Worm (Caenorhabditis elegans) whole organism, young adult: Measurements from ENCODE around the gene smim-14.
A peak's percentile ranks its signal among the peaks of the same experiment; 100 is the strongest.

Experiments
- B0035.1 ChIP-seq: sonication (generic microtip); optimal IDR thresholded peaks from 2 replicates; lab custom pipeline; 2016; ENCODE audit warnings: missing genetic modification characterization, mild to moderate bottlenecking, missing compliant biosample characterization, missing genotype, missing genetic modification reagents
- B0261.1 ChIP-seq: sonication (generic microtip); optimal IDR thresholded peaks from 2 replicates; lab custom pipeline; 2016; ENCODE audit warnings: mild to moderate bottlenecking, missing genetic modification characterization, moderate library complexity, missing compliant biosample characterization
- C06A6.2 ChIP-seq: fragments of 200-800 bp; sonication (Bioruptor generic); conservative IDR thresholded peaks from 2 replicates; pipeline ENCODE4 v1.3.6; 2022; ENCODE audit warnings: missing genetic modification characterization, missing compliant biosample characterization
- F10E7.11 ChIP-seq: sonication (generic microtip); optimal IDR thresholded peaks from 2 replicates; lab custom pipeline; 2017; ENCODE audit warnings: mild to moderate bottlenecking, missing genetic modification characterization, moderate library complexity, missing compliant biosample characterization
- F37B4.10 ChIP-seq: fragments of 200-800 bp; sonication (Bioruptor generic); IDR thresholded peaks from 2 replicates; pipeline ENCODE4 v1.3.6; 2022; ENCODE audit warnings: missing genetic modification characterization, missing compliant biosample characterization
- F39B2.1 ChIP-seq: fragments of 200-800 bp; sonication (Bioruptor generic); IDR thresholded peaks from 2 replicates; pipeline ENCODE4 v1.3.6; 2022; ENCODE audit warnings: missing genetic modification reagents, missing genetic modification characterization, missing compliant biosample characterization
- F49E8.2 ChIP-seq: sonication (generic microtip); optimal IDR thresholded peaks from 3 replicates; lab custom pipeline; 2017; ENCODE audit warnings: missing genetic modification characterization, mild to moderate bottlenecking, missing compliant biosample characterization, antibody characterized with exemption, moderate library complexity; ENCODE audit not compliant: insufficient read depth
- F57C9.4 ChIP-seq: sonication (generic microtip); optimal IDR thresholded peaks from 2 replicates; lab custom pipeline; 2017; ENCODE audit warnings: mild to moderate bottlenecking, missing genetic modification characterization, missing compliant biosample characterization
- T26A5.8 ChIP-seq: sonication (generic microtip); optimal IDR thresholded peaks from 2 replicates; lab custom pipeline; 2016; ENCODE audit warnings: missing genetic modification characterization, missing compliant biosample characterization
- Y67H2A.10 ChIP-seq: fragments of 200-800 bp; sonication (Bioruptor generic); conservative IDR thresholded peaks from 2 replicates; pipeline ENCODE4 v1.3.6; 2022; ENCODE audit warnings: missing genetic modification reagents, missing genetic modification characterization, missing compliant biosample characterization
- aptf-3 ChIP-seq: fragments of 200-800 bp; sonication (Bioruptor generic); IDR thresholded peaks from 2 replicates; pipeline ENCODE4 v1.3.6; 2022; ENCODE audit warnings: missing genetic modification characterization, missing compliant biosample characterization
- atf-7 ChIP-seq: sonication (generic microtip); optimal IDR thresholded peaks from 2 replicates; lab custom pipeline; 2017; ENCODE audit warnings: mild to moderate bottlenecking, missing genetic modification characterization, missing compliant biosample characterization
- athp-1 ChIP-seq: sonication (generic microtip); optimal IDR thresholded peaks from 2 replicates; lab custom pipeline; 2017; ENCODE audit warnings: mild to moderate bottlenecking, missing genetic modification characterization, missing compliant biosample characterization
- attf-6 ChIP-seq: fragments of 200-800 bp; sonication (Bioruptor generic); IDR thresholded peaks from 2 replicates; pipeline ENCODE4 v1.3.6; 2022; ENCODE audit warnings: missing genetic modification reagents, missing genetic modification characterization, missing compliant biosample characterization
- bed-2 ChIP-seq: fragments of 200-800 bp; sonication (Bioruptor generic); IDR thresholded peaks from 2 replicates; pipeline ENCODE4 v1.3.6; 2022; ENCODE audit warnings: missing genetic modification reagents, missing genetic modification characterization, missing compliant biosample characterization
- cebp-1 ChIP-seq, 2 experiments: fragments of 200-800 bp in 1 of 2; sonication (Bioruptor generic) in 1 of 2; sonication (generic microtip) in 1 of 2; IDR thresholded peaks in 1 of 2; optimal IDR thresholded peaks in 1 of 2; 2 replicates each; pipeline versions ENCODE4 v1.3.6 to Lab custom; 2017 to 2022; ENCODE audit warnings: missing compliant biosample characterization in 2 of 2, missing genetic modification characterization in 2 of 2, mild to moderate bottlenecking in 1 of 2, missing genetic modification reagents in 1 of 2, moderate library complexity in 1 of 2
- cebp-2 ChIP-seq: fragments of 200-800 bp; sonication (Bioruptor generic); IDR thresholded peaks from 2 replicates; pipeline ENCODE4 v1.3.6; 2022; ENCODE audit warnings: missing genetic modification characterization, missing compliant biosample characterization
- ceh-27 ChIP-seq: fragments of 200-800 bp; sonication (Bioruptor generic); optimal IDR thresholded peaks from 2 replicates; lab custom pipeline; 2018; ENCODE audit warnings: mild to moderate bottlenecking, missing genetic modification characterization, moderate library complexity, missing compliant biosample characterization
- ceh-91 ChIP-seq: fragments of 200-800 bp; sonication (Bioruptor generic); IDR thresholded peaks from 2 replicates; pipeline ENCODE4 v1.3.6; 2022; ENCODE audit warnings: missing genetic modification reagents, missing genetic modification characterization, missing compliant biosample characterization
- dpff-1 ChIP-seq: sonication (generic microtip); optimal IDR thresholded peaks from 2 replicates; lab custom pipeline; 2017; ENCODE audit warnings: mild to moderate bottlenecking, missing genetic modification characterization, missing compliant biosample characterization
- egl-18 ChIP-seq: fragments of 200-800 bp; sonication (Bioruptor generic); IDR thresholded peaks from 2 replicates; pipeline ENCODE4 v1.3.6; 2022; ENCODE audit warnings: missing genetic modification reagents, missing genetic modification characterization, missing compliant biosample characterization
- egl-44 ChIP-seq: fragments of 200-800 bp; sonication (Bioruptor generic); IDR thresholded peaks from 2 replicates; pipeline ENCODE4 v1.3.6; 2022; ENCODE audit warnings: missing genetic modification reagents, missing genetic modification characterization, missing compliant biosample characterization
- egrh-3 ChIP-seq: fragments of 200-800 bp; sonication (Bioruptor generic); IDR thresholded peaks from 2 replicates; pipeline ENCODE4 v1.3.6; 2022; ENCODE audit warnings: missing genetic modification reagents, missing genetic modification characterization, missing compliant biosample characterization
- ekl-4 ChIP-seq: fragments of 200-800 bp; sonication (Bioruptor generic); IDR thresholded peaks from 2 replicates; pipeline ENCODE4 v1.3.6; 2022; ENCODE audit warnings: missing genetic modification reagents, missing genetic modification characterization, missing compliant biosample characterization
- fkh-3 ChIP-seq: sonication (generic microtip); optimal IDR thresholded peaks from 2 replicates; lab custom pipeline; 2016; ENCODE audit warnings: mild to moderate bottlenecking, missing genetic modification characterization, missing compliant biosample characterization
- hsf-1 ChIP-seq: fragments of 200-800 bp; sonication (Bioruptor generic); IDR thresholded peaks from 2 replicates; pipeline ENCODE4 v1.3.6; 2022; ENCODE audit warnings: missing genetic modification reagents, missing genetic modification characterization, missing compliant biosample characterization
- let-526 ChIP-seq: fragments of 200-800 bp; sonication (Bioruptor generic); IDR thresholded peaks from 2 replicates; pipeline ENCODE4 v1.3.6; 2022; ENCODE audit warnings: missing genetic modification reagents, missing genetic modification characterization, missing compliant biosample characterization
- lin-35 ChIP-seq, 3 experiments: fragments of 150-350 bp in 2 of 3; sonication (generic microtip) in 1 of 3; optimal IDR thresholded peaks; 2 replicates each; lab custom pipeline; 2014 to 2018; ENCODE audit warnings: missing biosample characterization in 3 of 3, missing genetic modification characterization in 3 of 3, missing genetic modification reagents in 3 of 3
- madf-10 ChIP-seq: sonication (generic microtip); optimal IDR thresholded peaks from 2 replicates; lab custom pipeline; 2016; ENCODE audit warnings: mild to moderate bottlenecking, missing genetic modification characterization, missing compliant biosample characterization
- madf-6 ChIP-seq: fragments of 200-800 bp; sonication (Bioruptor generic); IDR thresholded peaks from 2 replicates; pipeline ENCODE4 v1.3.6; 2022; ENCODE audit warnings: missing genetic modification reagents, missing genetic modification characterization, missing compliant biosample characterization
- nfya-1 ChIP-seq: sonication (generic microtip); optimal IDR thresholded peaks from 2 replicates; lab custom pipeline; 2017; ENCODE audit warnings: antibody characterized with exemption, missing compliant biosample characterization, missing genetic modification characterization, borderline replicate concordance; ENCODE audit not compliant: insufficient read depth
- nhr-120 ChIP-seq: fragments of 200-800 bp; sonication (Bioruptor generic); IDR thresholded peaks from 2 replicates; pipeline ENCODE4 v1.3.6; 2022; ENCODE audit warnings: missing genetic modification characterization, missing compliant biosample characterization
- nhr-179 ChIP-seq: sonication (generic microtip); optimal IDR thresholded peaks from 2 replicates; lab custom pipeline; 2016; ENCODE audit warnings: mild to moderate bottlenecking, missing genetic modification characterization, missing compliant biosample characterization
- nhr-27 ChIP-seq: fragments of 200-800 bp; sonication (Bioruptor generic); optimal IDR thresholded peaks from 2 replicates; lab custom pipeline; 2018; ENCODE audit warnings: mild to moderate bottlenecking, missing genetic modification characterization, moderate library complexity, missing compliant biosample characterization
- nhr-80 ChIP-seq: sonication (generic microtip); optimal IDR thresholded peaks from 2 replicates; lab custom pipeline; 2016; ENCODE audit warnings: missing genetic modification characterization, missing compliant biosample characterization
- rcor-1 ChIP-seq: fragments of 200-800 bp; sonication (Bioruptor generic); IDR thresholded peaks from 2 replicates; pipeline ENCODE4 v1.3.6; 2022; ENCODE audit warnings: missing genetic modification reagents, missing genetic modification characterization, missing compliant biosample characterization
- repo-1 ChIP-seq: sonication (generic microtip); optimal IDR thresholded peaks from 2 replicates; lab custom pipeline; 2017; ENCODE audit warnings: mild to moderate bottlenecking, missing genetic modification characterization, missing compliant biosample characterization
- rpc-1 ChIP-seq, 2 experiments: fragments of 150-350 bp in 1 of 2; sonication (generic microtip) in 1 of 2; optimal IDR thresholded peaks; 2 replicates each; lab custom pipeline; 2014 to 2018; ENCODE audit warnings: missing biosample characterization in 1 of 2, missing genetic modification characterization in 1 of 2, missing genetic modification reagents in 1 of 2, missing genotype in 1 of 2
- snpc-1.1 ChIP-seq: sonication (generic microtip); optimal IDR thresholded peaks from 2 replicates; lab custom pipeline; 2017; ENCODE audit warnings: missing genetic modification characterization, mild to moderate bottlenecking, missing compliant biosample characterization, antibody characterized with exemption, moderate library complexity, missing genotype, missing genetic modification reagents; ENCODE audit not compliant: insufficient read depth
- snpc-1.3 ChIP-seq: sonication (generic microtip); optimal IDR thresholded peaks from 2 replicates; lab custom pipeline; 2017; ENCODE audit warnings: missing genetic modification characterization, mild to moderate bottlenecking, missing compliant biosample characterization, antibody characterized with exemption, moderate library complexity, missing genotype, missing genetic modification reagents; ENCODE audit not compliant: insufficient read depth
- snpc-4 ChIP-seq, 5 experiments: fragments of 150-350 bp in 1 of 5; sonication (generic microtip) in 4 of 5; optimal IDR thresholded peaks; 2 replicates each; lab custom pipeline; 2014 to 2018; ENCODE audit warnings: missing genetic modification characterization in 5 of 5, missing biosample characterization in 3 of 5, antibody characterized with exemption in 2 of 5, mild to moderate bottlenecking in 2 of 5, missing compliant biosample characterization in 2 of 5, missing genotype in 2 of 5, moderate library complexity in 2 of 5, missing genetic modification reagents in 1 of 5
- somi-1 ChIP-seq: fragments of 200-800 bp; sonication (Bioruptor generic); optimal IDR thresholded peaks from 2 replicates; lab custom pipeline; 2018; ENCODE audit warnings: mild to moderate bottlenecking, missing genetic modification characterization, missing compliant biosample characterization
- unc-130 ChIP-seq: sonication (generic microtip); optimal IDR thresholded peaks from 2 replicates; lab custom pipeline; 2016; ENCODE audit warnings: missing genetic modification reagents, missing genetic modification characterization, missing compliant biosample characterization
- xnd-1 ChIP-seq: sonication (generic microtip); optimal IDR thresholded peaks from 2 replicates; lab custom pipeline; 2016; ENCODE audit warnings: missing genotype, missing genetic modification reagents, missing genetic modification characterization, missing compliant biosample characterization
- ztf-22 ChIP-seq: fragments of 200-800 bp; sonication (Bioruptor generic); optimal IDR thresholded peaks from 2 replicates; lab custom pipeline; 2018; ENCODE audit warnings: mild to moderate bottlenecking, missing genetic modification characterization, moderate library complexity, missing compliant biosample characterization
- ztf-25 ChIP-seq: fragments of 200-800 bp; sonication (Bioruptor generic); IDR thresholded peaks from 2 replicates; pipeline ENCODE4 v1.3.6; 2022; ENCODE audit warnings: missing genetic modification reagents, missing genetic modification characterization, missing compliant biosample characterization

smim-14 gene

DNA sequence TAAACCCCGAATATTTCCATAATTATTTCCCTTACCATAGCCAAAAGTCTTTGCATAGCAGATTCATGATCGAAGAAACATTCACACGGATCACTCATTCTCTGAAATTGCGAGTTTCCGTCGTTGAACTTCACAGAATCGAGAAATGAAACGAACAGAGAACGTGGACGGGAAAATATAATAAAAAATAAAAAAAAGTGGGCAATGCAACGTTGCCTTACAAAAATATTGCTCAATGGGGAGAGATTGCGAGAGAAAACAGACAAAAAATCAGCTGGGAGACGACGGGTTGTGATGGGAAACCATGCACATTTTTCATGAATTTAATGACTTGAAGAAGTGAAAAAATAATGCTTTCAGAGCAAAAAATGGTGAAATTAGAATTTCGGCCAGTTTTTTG, at the start of gene smim-14:
smim-14 (minus strand) TSS at position 101 of the 400 bp plus-strand sequence.
- no peak for TF ChIP-seq rcor-1 (GFP tag; lab: Robert Waterston, UW)
- TF ChIP-seq attf-6, result no peak
- TF ChIP-seq B0035.1 (tag; lab: Kevin White, UChicago), result no peak
- no peak for TF ChIP-seq rpc-1 (optimal IDR thresholded peaks at IDR 0.05; lab: Kevin White, UChicago)
- no peak for TF ChIP-seq rpc-1 (tag; optimal IDR thresholded peaks at IDR 0.05; lab: Kevin White, UChicago)
- no peak for TF ChIP-seq nfya-1 (tag; lab: Kevin White, UChicago)
- TF ChIP-seq xnd-1 (tag; lab: Kevin White, UChicago), result no peak
- no peak for TF ChIP-seq cebp-2 (GFP tag; lab: Robert Waterston, UW)
- no peak for TF ChIP-seq T26A5.8 (tag; lab: Kevin White, UChicago)
- TF ChIP-seq ekl-4 (GFP tag; lab: Robert Waterston, UW), result no peak
- no peak for TF ChIP-seq madf-10 (tag; lab: Kevin White, UChicago)
- no peak for TF ChIP-seq nhr-120 (GFP tag; lab: Robert Waterston, UW)
- no peak for TF ChIP-seq cebp-1 (GFP tag; IDR thresholded peaks at IDR 0.05; lab: Robert Waterston, UW)
- no peak for TF ChIP-seq cebp-1 (tag; optimal IDR thresholded peaks at IDR 0.05; lab: Kevin White, UChicago)

DNA sequence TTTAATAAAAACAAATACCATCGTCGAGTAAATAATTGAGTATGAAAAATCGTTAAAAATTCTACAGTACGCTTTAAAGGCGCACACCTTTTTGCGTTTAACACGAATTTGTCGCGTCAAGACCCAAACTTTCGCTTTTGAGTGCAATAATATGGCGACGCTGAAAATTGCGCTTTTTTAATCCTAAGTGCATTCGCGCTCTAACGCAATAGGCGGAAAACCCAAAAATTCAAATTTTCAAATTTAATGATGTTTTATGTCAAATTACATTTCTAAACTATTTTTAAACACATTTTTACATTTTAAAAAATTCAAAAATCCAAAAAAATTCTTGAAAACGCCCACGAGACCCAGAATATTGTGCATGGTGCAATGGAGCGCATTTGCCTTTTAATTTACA, 42.3 kb upstream of the smim-14 start:
- TF ChIP-seq snpc-1.3 (tag; lab: Kevin White, UChicago), result no peak
- TF ChIP-seq F10E7.11 (tag; lab: Kevin White, UChicago), result no peak
- TF ChIP-seq attf-6, result no peak
- no peak for TF ChIP-seq F39B2.1
- no peak for TF ChIP-seq egl-44 (GFP tag; lab: Robert Waterston, UW)
- no peak for TF ChIP-seq F57C9.4 (tag; lab: Kevin White, UChicago)
- TF ChIP-seq ceh-27 (GFP tag; lab: Kevin White, UChicago), result no peak
- no peak for TF ChIP-seq hsf-1 (GFP tag; lab: Robert Waterston, UW)
- TF ChIP-seq snpc-1.1, result no peak
- TF ChIP-seq F49E8.2, result no peak
- TF ChIP-seq somi-1, result no peak
- TF ChIP-seq B0261.1 (tag; lab: Kevin White, UChicago), result no peak
- no peak for TF ChIP-seq atf-7
- no peak for TF ChIP-seq C06A6.2
- TF ChIP-seq nhr-27 (tag; lab: Kevin White, UChicago), result no peak
- no peak for TF ChIP-seq ztf-25 (GFP tag; lab: Robert Waterston, UW)

DNA sequence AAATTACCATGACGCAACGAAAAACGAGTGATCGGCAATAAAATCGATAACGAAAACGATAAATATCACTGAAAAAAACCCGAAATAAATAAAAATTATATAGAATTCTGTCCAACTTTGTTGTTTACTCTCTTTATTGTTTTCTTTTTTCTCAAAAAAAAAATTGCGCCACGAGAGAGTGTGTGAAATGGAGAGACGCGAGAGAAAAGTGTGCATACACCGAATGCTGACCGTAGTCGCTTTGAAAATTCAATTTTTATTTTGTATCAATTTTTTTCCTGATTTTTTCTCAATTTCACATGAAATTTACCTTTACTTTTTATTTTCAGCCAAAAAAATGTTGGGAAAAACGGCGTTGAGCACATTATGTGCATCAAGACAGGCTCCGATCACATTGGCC, 40.4 kb upstream of the smim-14 start, which contains the start of the genes M01F1.4 and mrpl-35:
M01F1.4 (minus strand) TSS at position 126 of the 400 bp plus-strand sequence.
mrpl-35 (plus strand) TSS at position 330 of the 400 bp plus-strand sequence.
- TF ChIP-seq snpc-4 (GFP tag; optimal IDR thresholded peaks at IDR 0.05; lab: Kevin White, UChicago), result no peak
- peak in 3 of 4 experiments; percentile 6 to 36 (median 27) for TF ChIP-seq snpc-4 (tag; optimal IDR thresholded peaks at IDR 0.05; lab: Kevin White, UChicago)
- no peak for TF ChIP-seq Y67H2A.10 (GFP tag; lab: Robert Waterston, UW)
- TF ChIP-seq let-526 (GFP tag; lab: Robert Waterston, UW), result no peak
- no peak for TF ChIP-seq F37B4.10
- no peak for TF ChIP-seq dpff-1 (tag; lab: Kevin White, UChicago)
- no peak for TF ChIP-seq egrh-3 (GFP tag; lab: Robert Waterston, UW)
- no peak; the same call in 1 of the 2 replicates for TF ChIP-seq madf-6 (GFP tag; lab: Robert Waterston, UW)
- TF ChIP-seq ceh-91, result no peak
- TF ChIP-seq nhr-80 (tag; lab: Kevin White, UChicago), result peak; percentile 13
- no peak for TF ChIP-seq ceh-27 (GFP tag; lab: Kevin White, UChicago)
- peak in 1 of 3 experiments; percentile 9 for TF ChIP-seq lin-35 (GFP tag; optimal IDR thresholded peaks at IDR 0.05; lab: Kevin White, UChicago)
- TF ChIP-seq athp-1 (tag; lab: Kevin White, UChicago), result no peak
- no peak for TF ChIP-seq ztf-22
- no peak for TF ChIP-seq nhr-179 (tag; lab: Kevin White, UChicago)
- TF ChIP-seq unc-130, result no peak
- no peak for TF ChIP-seq aptf-3
- no peak for TF ChIP-seq repo-1 (tag; lab: Kevin White, UChicago)
- no peak for TF ChIP-seq bed-2 (GFP tag; lab: Robert Waterston, UW)
- TF ChIP-seq fkh-3 (tag; lab: Kevin White, UChicago), result no peak
- TF ChIP-seq egl-18 (GFP tag; lab: Robert Waterston, UW), result no peak
